Worm (Caenorhabditis elegans) whole organism, L1 larva: ENCODE measurements around the gene T04H1.13.

Source experiments
- aha-1 ChIP-seq: fragments of 150-350 bp; optimal IDR thresholded peaks from 2 replicates; lab custom pipeline; 2014; ENCODE audit warnings: missing biosample characterization, missing genetic modification characterization
- ama-1 ChIP-seq: fragments of 150-350 bp; optimal IDR thresholded peaks from 2 replicates; lab custom pipeline; 2014
- egl-27 ChIP-seq, 2 experiments: fragments of 150-350 bp in 1 of 2; sonication (generic microtip); optimal IDR thresholded peaks; 3 replicates each; lab custom pipeline; 2017 to 2018; ENCODE audit warnings: missing biosample characterization in 2 of 2, missing genetic modification characterization in 2 of 2, missing genetic modification reagents in 2 of 2
- fos-1 ChIP-seq: fragments of 150-350 bp; optimal IDR thresholded peaks from 2 replicates; lab custom pipeline; 2014; ENCODE audit warnings: missing biosample characterization, missing genetic modification characterization
- lin-35 ChIP-seq, 2 experiments: fragments of 150-350 bp; optimal IDR thresholded peaks; 2 replicates each; lab custom pipeline; 2014; ENCODE audit warnings: missing biosample characterization in 2 of 2, missing genetic modification characterization in 2 of 2, missing genetic modification reagents in 2 of 2
- lsy-2 ChIP-seq, 2 experiments: fragments of 150-350 bp; optimal IDR thresholded peaks; 2 replicates each; lab custom pipeline; 2014; ENCODE audit warnings: missing biosample characterization in 2 of 2, missing genetic modification characterization in 2 of 2
- mab-9 ChIP-seq: fragments of 200-800 bp; sonication (Bioruptor generic); IDR thresholded peaks from 2 replicates; pipeline ENCODE4 v1.3.6; 2022; ENCODE audit warnings: missing genetic modification reagents, missing genetic modification characterization, missing compliant biosample characterization
- nhr-20 ChIP-seq: sonication (generic microtip); optimal IDR thresholded peaks from 2 replicates; lab custom pipeline; 2016; ENCODE audit warnings: mild to moderate bottlenecking, missing genetic modification characterization, missing compliant biosample characterization
- nhr-28 ChIP-seq: fragments of 150-350 bp; optimal IDR thresholded peaks from 2 replicates; lab custom pipeline; 2014; ENCODE audit warnings: missing biosample characterization, missing genetic modification characterization
- nhr-71 ChIP-seq: sonication (generic microtip); optimal IDR thresholded peaks from 2 replicates; lab custom pipeline; 2016; ENCODE audit warnings: mild to moderate bottlenecking, missing genetic modification characterization, moderate library complexity, missing compliant biosample characterization
- nhr-76 ChIP-seq: sonication (generic microtip); optimal IDR thresholded peaks from 2 replicates; lab custom pipeline; 2017; ENCODE audit warnings: missing biosample characterization, missing genetic modification characterization
- rnt-1 ChIP-seq: sonication (generic microtip); optimal IDR thresholded peaks from 2 replicates; lab custom pipeline; 2016; ENCODE audit warnings: mild to moderate bottlenecking, missing genetic modification characterization, moderate library complexity, missing compliant biosample characterization
- sptf-1 ChIP-seq: fragments of 150-350 bp; optimal IDR thresholded peaks from 2 replicates; lab custom pipeline; 2014; ENCODE audit warnings: missing biosample characterization, missing genetic modification characterization
- unc-130 ChIP-seq: fragments of 150-350 bp; optimal IDR thresholded peaks from 2 replicates; lab custom pipeline; 2017; ENCODE audit warnings: missing biosample characterization, missing genetic modification characterization, inconsistent platforms

ce11 chrV:12199474-12199873 is 45.4 kb downstream of the T04H1.13 start:
- TF ChIP-seq rnt-1 (tag; lab: Kevin White, UChicago) (no peak), mab-9 (GFP tag; lab: Robert Waterston, UW) (no peak), nhr-20 (tag; lab: Kevin White, UChicago) (no peak), ama-1 (lab: Kevin White, UChicago) (no peak), nhr-28 (no peak), nhr-76 (no peak), aha-1 (tag; lab: Kevin White, UChicago) (no peak), sptf-1 (tag; lab: Kevin White, UChicago) (no peak), fos-1 (tag; lab: Kevin White, UChicago) (no peak), lin-35 (GFP tag; optimal IDR thresholded peaks at IDR 0.05; lab: Kevin White, UChicago) (no peak), egl-27 (tag; optimal IDR thresholded peaks at IDR 0.05; lab: Kevin White, UChicago) (no peak), nhr-71 (no peak), lsy-2 (tag; optimal IDR thresholded peaks at IDR 0.05; lab: Kevin White, UChicago) (no peak), unc-130 (tag; lab: Kevin White, UChicago) (no peak)
